Fruit fly (Drosophila melanogaster) whole organism, embryonic: ENCODE results near the gene ttm50.

Experiments
- Blimp-1 ChIP-seq: fragments of 200-800 bp; sonication (Bioruptor generic); optimal IDR thresholded peaks from 3 replicates; lab custom pipeline; 2018; ENCODE audit warnings: missing biosample characterization, missing genetic modification characterization, mild to moderate bottlenecking, moderate library complexity, missing genetic modification reagents
- CG10209 ChIP-seq: fragments of 200-800 bp; sonication (Bioruptor generic); optimal IDR thresholded peaks from 3 replicates; lab custom pipeline; 2017; ENCODE audit warnings: missing biosample characterization, mild to moderate bottlenecking, missing genetic modification characterization, missing genetic modification reagents
- CG10366 ChIP-seq: fragments of 200-800 bp; sonication (Bioruptor generic); IDR thresholded peaks from 2 replicates; pipeline ENCODE4 v1.3.6; 2022; ENCODE audit warnings: missing biosample characterization, missing genetic modification characterization
- CG10959 ChIP-seq: fragments of 200-800 bp; sonication (Bioruptor generic); IDR thresholded peaks from 2 replicates; pipeline ENCODE4 v1.3.6; 2022; ENCODE audit warnings: missing biosample characterization, missing genetic modification characterization
- CG10979 ChIP-seq: fragments of 200-800 bp; sonication (Bioruptor generic); optimal IDR thresholded peaks from 2 replicates; lab custom pipeline; 2018; ENCODE audit warnings: missing biosample characterization, mild to moderate bottlenecking, missing genetic modification characterization, moderate library complexity
- CG12299 ChIP-seq: fragments of 200-800 bp; sonication (Bioruptor generic); optimal IDR thresholded peaks from 2 replicates; lab custom pipeline; 2018; ENCODE audit warnings: missing biosample characterization, mild to moderate bottlenecking, missing genetic modification characterization
- CG13624 ChIP-seq: fragments of 200-800 bp; sonication (Bioruptor generic); optimal IDR thresholded peaks from 2 replicates; lab custom pipeline; 2016; ENCODE audit warnings: missing biosample characterization, missing genetic modification characterization
- CG14014 ChIP-seq: fragments of 200-800 bp; sonication (Bioruptor generic); IDR thresholded peaks from 2 replicates; pipeline ENCODE4 v1.3.6; 2022; ENCODE audit warnings: missing biosample characterization, missing genetic modification characterization
- CG14050 ChIP-seq: fragments of 200-800 bp; sonication (Bioruptor generic); IDR thresholded peaks from 3 replicates; pipeline ENCODE4 v1.3.6; 2022; ENCODE audit warnings: missing biosample characterization, missing genetic modification characterization
- CG14667 ChIP-seq: fragments of 200-800 bp; sonication (Bioruptor generic); IDR thresholded peaks from 2 replicates; pipeline ENCODE4 v1.3.6; 2022; ENCODE audit warnings: missing biosample characterization, missing genetic modification characterization
- CG15601 ChIP-seq: fragments of 200-800 bp; sonication (Bioruptor generic); optimal IDR thresholded peaks from 3 replicates; lab custom pipeline; 2019; ENCODE audit warnings: missing biosample characterization, mild to moderate bottlenecking, missing genetic modification characterization, moderate library complexity
- CG15696 ChIP-seq: fragments of 200-800 bp; sonication (Bioruptor generic); optimal IDR thresholded peaks from 2 replicates; lab custom pipeline; 2019; ENCODE audit warnings: missing biosample characterization, mild to moderate bottlenecking, missing genetic modification characterization, moderate library complexity
- CG16813 ChIP-seq: fragments of 200-800 bp; sonication (Bioruptor generic); IDR thresholded peaks from 3 replicates; pipeline ENCODE4 v1.3.6; 2022; ENCODE audit warnings: missing biosample characterization, missing genetic modification characterization; ENCODE audit not compliant: partially characterized antibody
- CG17359 ChIP-seq: fragments of 200-800 bp; sonication (Bioruptor generic); optimal IDR thresholded peaks from 3 replicates; lab custom pipeline; 2018; ENCODE audit warnings: missing biosample characterization, mild to moderate bottlenecking, missing genetic modification characterization, moderate library complexity
- CG17361 ChIP-seq: fragments of 200-800 bp; sonication (Bioruptor generic); IDR thresholded peaks from 3 replicates; pipeline ENCODE4 v1.3.6; 2022; ENCODE audit warnings: missing biosample characterization, missing genetic modification characterization
- CG2116 ChIP-seq: fragments of 200-800 bp; sonication (Bioruptor generic); optimal IDR thresholded peaks from 3 replicates; lab custom pipeline; 2018; ENCODE audit warnings: missing biosample characterization, mild to moderate bottlenecking, missing genetic modification characterization
- CG3163 ChIP-seq: fragments of 200-800 bp; sonication (Bioruptor generic); optimal IDR thresholded peaks from 3 replicates; lab custom pipeline; 2016; ENCODE audit warnings: missing biosample characterization, missing genetic modification characterization
- CG32772 ChIP-seq: fragments of 200-800 bp; sonication (Bioruptor generic); IDR thresholded peaks from 2 replicates; pipeline ENCODE4 v1.3.6; 2022; ENCODE audit warnings: missing biosample characterization, missing genetic modification characterization
- CG3407 ChIP-seq: fragments of 200-800 bp; sonication (Bioruptor generic); optimal IDR thresholded peaks from 2 replicates; lab custom pipeline; 2018; ENCODE audit warnings: missing biosample characterization, mild to moderate bottlenecking, missing genetic modification characterization
- CG4424 ChIP-seq: fragments of 200-800 bp; sonication (Bioruptor generic); optimal IDR thresholded peaks from 3 replicates; lab custom pipeline; 2016; ENCODE audit warnings: missing biosample characterization, missing genetic modification characterization
- CG4730 ChIP-seq: fragments of 200-800 bp; sonication (Bioruptor generic); IDR thresholded peaks from 2 replicates; pipeline ENCODE4 v1.3.6; 2022; ENCODE audit warnings: missing biosample characterization, missing genetic modification characterization
- CG6765 ChIP-seq: fragments of 200-800 bp; sonication (Bioruptor generic); optimal IDR thresholded peaks from 3 replicates; lab custom pipeline; 2017; ENCODE audit warnings: missing biosample characterization, mild to moderate bottlenecking, missing genetic modification characterization
- CG7987 ChIP-seq: fragments of 200-800 bp; sonication (Bioruptor generic); optimal IDR thresholded peaks from 2 replicates; lab custom pipeline; 2018; ENCODE audit warnings: missing biosample characterization, mild to moderate bottlenecking, missing genetic modification characterization, moderate library complexity
- CTCF ChIP-seq: fragments of 200-800 bp; sonication (Bioruptor generic); optimal IDR thresholded peaks from 2 replicates; lab custom pipeline; 2017; ENCODE audit warnings: missing biosample characterization, mild to moderate bottlenecking, missing genetic modification characterization, moderate library complexity
- D ChIP-seq, 2 experiments: fragments of 200-800 bp in 1 of 2; fragments of >200 bp in 1 of 2; sonication (Bioruptor generic) in 1 of 2; optimal IDR thresholded peaks; 2 replicates in 1 of 2; 3 replicates in 1 of 2; lab custom pipeline; 2017; ENCODE audit warnings: mild to moderate bottlenecking in 1 of 2, missing biosample characterization in 1 of 2, missing genetic modification characterization in 1 of 2, missing genetic modification reagents in 1 of 2
- Gug ChIP-seq: fragments of 200-800 bp; sonication (Bioruptor generic); IDR thresholded peaks from 4 replicates; pipeline ENCODE4 v1.3.6; 2022; ENCODE audit warnings: missing biosample characterization, missing genetic modification characterization
- Hr3 ChIP-seq: fragments of 200-800 bp; sonication (Bioruptor generic); optimal IDR thresholded peaks from 3 replicates; lab custom pipeline; 2016; ENCODE audit warnings: missing biosample characterization, missing genetic modification characterization
- MBD-R2 ChIP-seq: fragments of 200-800 bp; sonication (Bioruptor generic); IDR thresholded peaks from 2 replicates; pipeline ENCODE4 v1.3.6; 2022; ENCODE audit warnings: missing biosample characterization, missing genetic modification characterization
- NFAT ChIP-seq: fragments of 200-800 bp; sonication (Bioruptor generic); IDR thresholded peaks from 2 replicates; pipeline ENCODE4 v1.3.6; 2022; ENCODE audit warnings: missing biosample characterization, missing genetic modification characterization
- Sry-δ ChIP-seq: fragments of 200-800 bp; sonication (Bioruptor generic); optimal IDR thresholded peaks from 2 replicates; lab custom pipeline; 2016; ENCODE audit warnings: missing biosample characterization, missing genetic modification characterization
- Xbp1 ChIP-seq: fragments of 200-800 bp; sonication (Bioruptor generic); optimal IDR thresholded peaks from 3 replicates; lab custom pipeline; 2016; ENCODE audit warnings: missing biosample characterization, mild to moderate bottlenecking, missing genetic modification characterization
- aop ChIP-seq: fragments of 200-800 bp; sonication (Bioruptor generic); IDR thresholded peaks from 2 replicates; pipeline ENCODE4 v1.3.6; 2022; ENCODE audit warnings: missing biosample characterization, missing genetic modification characterization
- ase ChIP-seq: fragments of 200-800 bp; sonication (Bioruptor generic); IDR thresholded peaks from 3 replicates; pipeline ENCODE4 v1.3.6; 2022; ENCODE audit warnings: missing biosample characterization, missing genetic modification characterization
- chif ChIP-seq, 2 experiments: fragments of 200-800 bp; sonication (Bioruptor generic); optimal IDR thresholded peaks; 3 replicates each; lab custom pipeline; 2016; ENCODE audit warnings: missing biosample characterization in 2 of 2, missing genetic modification characterization in 2 of 2
- croc ChIP-seq: fragments of 200-800 bp; sonication (Bioruptor generic); conservative IDR thresholded peaks from 3 replicates; pipeline ENCODE4 v1.3.6; 2022; ENCODE audit warnings: missing biosample characterization, missing genetic modification characterization
- da ChIP-seq: fragments of 200-800 bp; sonication (Bioruptor generic); optimal IDR thresholded peaks from 2 replicates; lab custom pipeline; 2016; ENCODE audit warnings: missing biosample characterization, missing genetic modification characterization
- dan ChIP-seq: fragments of 200-800 bp; sonication (Bioruptor generic); IDR thresholded peaks from 2 replicates; pipeline ENCODE4 v1.3.6; 2022; ENCODE audit warnings: missing biosample characterization, missing genetic modification characterization
- dati ChIP-seq: fragments of 200-800 bp; sonication (Bioruptor generic); IDR thresholded peaks from 2 replicates; pipeline ENCODE4 v1.3.6; 2022; ENCODE audit warnings: missing biosample characterization, missing genetic modification characterization
- dmrt11E ChIP-seq: fragments of 200-800 bp; sonication (Bioruptor generic); optimal IDR thresholded peaks from 3 replicates; lab custom pipeline; 2018; ENCODE audit warnings: missing biosample characterization, mild to moderate bottlenecking, missing genetic modification characterization, moderate library complexity
- fd64A ChIP-seq: fragments of 200-800 bp; sonication (Bioruptor generic); optimal IDR thresholded peaks from 3 replicates; lab custom pipeline; 2018; ENCODE audit warnings: missing biosample characterization, mild to moderate bottlenecking, missing genetic modification characterization
- fd96Cb ChIP-seq: fragments of 200-800 bp; sonication (Bioruptor generic); optimal IDR thresholded peaks from 2 replicates; lab custom pipeline; 2018; ENCODE audit warnings: missing biosample characterization, mild to moderate bottlenecking, missing genetic modification characterization, moderate library complexity
- ftz-f1 ChIP-seq: fragments of 200-800 bp; sonication (Bioruptor generic); optimal IDR thresholded peaks from 2 replicates; lab custom pipeline; 2016; ENCODE audit warnings: missing biosample characterization, missing genetic modification characterization
- klu ChIP-seq: fragments of 200-800 bp; sonication (Bioruptor generic); IDR thresholded peaks from 2 replicates; pipeline ENCODE4 v1.3.6; 2022; ENCODE audit warnings: missing biosample characterization, missing genetic modification characterization
- mirr ChIP-seq: fragments of 200-800 bp; sonication (Bioruptor generic); optimal IDR thresholded peaks from 3 replicates; lab custom pipeline; 2018; ENCODE audit warnings: missing biosample characterization, mild to moderate bottlenecking, missing genetic modification characterization
- phol ChIP-seq: fragments of 200-800 bp; sonication (Bioruptor generic); optimal IDR thresholded peaks from 3 replicates; lab custom pipeline; 2018; ENCODE audit warnings: missing biosample characterization, mild to moderate bottlenecking, missing genetic modification characterization, moderate library complexity
- prd ChIP-seq, 3 experiments: fragments of >200 bp in 2 of 3; fragments of 200-800 bp in 1 of 3; sonication (Bioruptor generic) in 1 of 3; optimal IDR thresholded peaks in 2 of 3; IDR thresholded peaks in 1 of 3; 2 replicates in 2 of 3; 3 replicates in 1 of 3; pipeline versions ENCODE4 v1.3.6 to Lab custom; 2017 to 2022; ENCODE audit warnings: missing biosample characterization in 1 of 3, missing genetic modification characterization in 1 of 3
- psq ChIP-seq: fragments of 200-800 bp; sonication (Bioruptor generic); optimal IDR thresholded peaks from 2 replicates; lab custom pipeline; 2017; ENCODE audit warnings: missing biosample characterization, missing genetic modification characterization
- sisA ChIP-seq: fragments of 200-800 bp; sonication (Bioruptor generic); IDR thresholded peaks from 2 replicates; pipeline ENCODE4 v1.3.6; 2022; ENCODE audit warnings: missing biosample characterization, missing genetic modification characterization
- slbo ChIP-seq: fragments of 200-800 bp; sonication (Bioruptor generic); IDR thresholded peaks from 2 replicates; pipeline ENCODE4 v1.3.6; 2022; ENCODE audit warnings: missing biosample characterization, missing genetic modification characterization
- sob ChIP-seq: fragments of 200-800 bp; sonication (Bioruptor generic); IDR thresholded peaks from 2 replicates; pipeline ENCODE4 v1.3.6; 2022; ENCODE audit warnings: missing biosample characterization, missing genetic modification characterization
- tna ChIP-seq: fragments of 200-800 bp; sonication (Bioruptor generic); IDR thresholded peaks from 2 replicates; pipeline ENCODE4 v1.3.6; 2022; ENCODE audit warnings: missing biosample characterization, missing genetic modification characterization; ENCODE audit not compliant: partially characterized antibody
- zfh2 ChIP-seq: fragments of 200-800 bp; sonication (Bioruptor generic); optimal IDR thresholded peaks from 2 replicates; lab custom pipeline; 2016; ENCODE audit warnings: missing biosample characterization, missing genetic modification characterization

Gene ttm50

DNA sequence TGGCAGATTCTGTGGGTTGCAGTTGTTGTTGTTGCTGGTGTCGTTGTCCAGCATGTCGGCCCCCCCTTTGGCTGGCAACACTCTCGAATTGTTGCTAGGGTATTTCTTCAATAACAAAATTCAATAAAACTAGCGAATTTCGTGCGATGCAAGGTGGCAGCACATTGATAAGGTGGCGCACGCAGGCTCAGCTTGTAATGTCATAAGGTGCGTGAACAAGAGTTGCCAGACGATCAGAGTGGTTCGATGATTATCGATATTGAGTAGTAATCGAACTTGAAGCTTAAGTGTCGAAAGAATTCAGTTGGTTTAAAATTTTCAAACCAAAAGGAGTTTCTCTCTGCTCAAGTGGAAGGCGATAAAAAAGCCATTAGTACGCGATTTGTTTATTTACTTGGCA, 11.9 kb downstream of the ttm50 start, which contains the start of gene CG2701 (continued):
- TF ChIP-seq psq (GFP tag; lab: Kevin White, UChicago) (no peak), CG32772 (no peak), CG10979 (tag; lab: Kevin White, UChicago) (no peak), CG17361 (GFP tag; lab: Robert Waterston, UW) (no peak), CG10366 (GFP tag; lab: Robert Waterston, UW) (no peak), Gug (peak; percentile 13; the same call in 1 of the 4 replicates), CG10959 (GFP tag; lab: Robert Waterston, UW) (no peak), zfh2 (GFP tag; lab: Kevin White, UChicago) (peak; percentile 36), CG3407 (no peak), slbo (GFP tag; lab: Robert Waterston, UW) (peak; percentile 53; the same call in 1 of the 2 replicates), CG4730 (no peak), CTCF (GFP tag; lab: Kevin White, UChicago) (peak; percentile 2), ase (GFP tag; lab: Robert Waterston, UW) (no peak), phol (peak; percentile 11), fd64A (GFP tag; lab: Kevin White, UChicago) (no peak), CG14050 (GFP tag; lab: Robert Waterston, UW) (no peak), da (GFP tag; lab: Kevin White, UChicago) (no peak), NFAT (GFP tag; lab: Robert Waterston, UW) (no peak), ftz-f1 (no peak), klu (GFP tag; lab: Robert Waterston, UW) (no peak), D (optimal IDR thresholded peaks at IDR 0.05; lab: Kevin White, UChicago) (no peak), D (GFP tag; optimal IDR thresholded peaks at IDR 0.05; lab: Kevin White, UChicago) (no peak), CG14667 (GFP tag; lab: Robert Waterston, UW) (no peak), tna (peak; percentile 65; the same call in 1 of the 2 replicates), CG15696 (tag; lab: Kevin White, UChicago) (no peak), dan (no peak), CG12299 (tag; lab: Kevin White, UChicago) (no peak), Hr3 (GFP tag; lab: Kevin White, UChicago) (no peak), CG3163 (GFP tag; lab: Kevin White, UChicago) (no peak), CG6765 (GFP tag; lab: Kevin White, UChicago) (no peak), Sry-δ (peak; percentile 77), croc (no peak), fd96Cb (tag; lab: Kevin White, UChicago) (no peak), CG17359 (tag; lab: Kevin White, UChicago) (no peak), CG13624 (peak; percentile 18), CG14014 (GFP tag; lab: Robert Waterston, UW) (no peak), dati (GFP tag; lab: Robert Waterston, UW) (no peak), sob (GFP tag; lab: Robert Waterston, UW) (no peak), Blimp-1 (GFP tag; lab: Kevin White, UChicago) (no peak), CG7987 (no peak), mirr (GFP tag; lab: Kevin White, UChicago) (peak; percentile 24), prd (optimal IDR thresholded peaks at IDR 0.05; lab: Kevin White, UChicago) (no peak), prd (GFP tag; IDR thresholded peaks at IDR 0.05; lab: Robert Waterston, UW) (no peak), chif (GFP tag; optimal IDR thresholded peaks at IDR 0.05; lab: Kevin White, UChicago) (no peak), CG16813 (peak; percentile 65), aop (no peak), CG15601 (no peak), dmrt11E (no peak), MBD-R2 (GFP tag; lab: Robert Waterston, UW) (peak; percentile 95), sisA (no peak), Xbp1 (GFP tag; lab: Kevin White, UChicago) (no peak), CG2116 (GFP tag; lab: Kevin White, UChicago) (peak; percentile 57), CG10209 (GFP tag; lab: Kevin White, UChicago) (no peak), CG4424 (GFP tag; lab: Kevin White, UChicago) (no peak)
